Worm (Caenorhabditis elegans) whole organism, early embryonic: Measurements from ENCODE around the gene srbc-84.

Experiments used
- B0310.2 ChIP-seq: sonication (generic microtip); optimal IDR thresholded peaks from 2 replicates; lab custom pipeline; 2016; ENCODE audit warnings: mild to moderate bottlenecking, missing genetic modification characterization, missing compliant biosample characterization
- F13C5.2 ChIP-seq: sonication (generic microtip); optimal IDR thresholded peaks from 2 replicates; lab custom pipeline; 2017; ENCODE audit warnings: mild to moderate bottlenecking, missing genetic modification characterization, inconsistent platforms, missing compliant biosample characterization
- aly-1 ChIP-seq: sonication (generic microtip); optimal IDR thresholded peaks from 2 replicates; lab custom pipeline; 2016; ENCODE audit warnings: missing genetic modification characterization, missing compliant biosample characterization
- ama-1 ChIP-seq: fragments of 150-350 bp; optimal IDR thresholded peaks from 2 replicates; lab custom pipeline; 2014
- ceh-13 ChIP-seq: fragments of 200-800 bp; sonication (Bioruptor generic); optimal IDR thresholded peaks from 2 replicates; lab custom pipeline; 2018; ENCODE audit warnings: mild to moderate bottlenecking, missing genetic modification characterization, missing compliant biosample characterization
- ceh-36 ChIP-seq: sonication (generic microtip); optimal IDR thresholded peaks from 2 replicates; lab custom pipeline; 2016; ENCODE audit warnings: missing genetic modification characterization, inconsistent platforms, missing compliant biosample characterization
- ets-7 ChIP-seq: sonication (generic microtip); optimal IDR thresholded peaks from 2 replicates; lab custom pipeline; 2016; ENCODE audit warnings: missing genotype, missing genetic modification characterization, missing compliant biosample characterization
- flt-1 ChIP-seq: fragments of 200-800 bp; sonication (Bioruptor generic); IDR thresholded peaks from 2 replicates; pipeline ENCODE4 v1.3.6; 2022; ENCODE audit warnings: missing genetic modification characterization, missing compliant biosample characterization
- hmbx-1 ChIP-seq: sonication (generic microtip); optimal IDR thresholded peaks from 2 replicates; lab custom pipeline; 2016; ENCODE audit warnings: mild to moderate bottlenecking, missing genetic modification characterization, missing compliant biosample characterization
- hmg-4 ChIP-seq: fragments of 200-800 bp; sonication (Bioruptor generic); optimal IDR thresholded peaks from 2 replicates; lab custom pipeline; 2018; ENCODE audit warnings: mild to moderate bottlenecking, missing genetic modification characterization, missing compliant biosample characterization
- hnd-1 ChIP-seq: sonication (generic microtip); optimal IDR thresholded peaks from 2 replicates; lab custom pipeline; 2016; ENCODE audit warnings: missing genetic modification characterization, missing compliant biosample characterization
- pes-1 ChIP-seq: fragments of 200-800 bp; sonication (Bioruptor generic); IDR thresholded peaks from 2 replicates; pipeline ENCODE4 v1.3.6; 2022; ENCODE audit warnings: missing genetic modification reagents, missing genetic modification characterization, missing compliant biosample characterization
- scrt-1 ChIP-seq: fragments of 200-800 bp; sonication (Bioruptor generic); IDR thresholded peaks from 2 replicates; pipeline ENCODE4 v1.3.6; 2022; ENCODE audit warnings: missing genetic modification characterization, missing compliant biosample characterization
- sea-1 ChIP-seq: fragments of 200-800 bp; sonication (Bioruptor generic); conservative IDR thresholded peaks from 2 replicates; pipeline ENCODE4 v1.3.6; 2022; ENCODE audit warnings: missing genetic modification characterization, missing compliant biosample characterization
- tbx-11 ChIP-seq: fragments of 200-800 bp; sonication (Bioruptor generic); IDR thresholded peaks from 2 replicates; pipeline ENCODE4 v1.3.6; 2022; ENCODE audit warnings: missing genetic modification characterization, missing compliant biosample characterization
- tbx-37 ChIP-seq: fragments of 200-800 bp; sonication (Bioruptor generic); conservative IDR thresholded peaks from 2 replicates; pipeline ENCODE4 v1.3.6; 2022; ENCODE audit warnings: missing genetic modification reagents, missing genetic modification characterization, missing compliant biosample characterization
- tra-4 ChIP-seq: sonication (generic microtip); optimal IDR thresholded peaks from 2 replicates; lab custom pipeline; 2017; ENCODE audit warnings: missing genetic modification characterization, missing compliant biosample characterization

Gene srbc-84

ce11 chrV:16297070-16297469 is 1.7 kb upstream of the srbc-84 start, which contains the start of gene srbc-83:
Gene srbc-83 (plus strand): TSS chrV:16297370.
- TF ChIP-seq ets-7 (tag; lab: Kevin White, UChicago), result no peak
- TF ChIP-seq tbx-11 (GFP tag; lab: Robert Waterston, UW), result no peak
- TF ChIP-seq hnd-1 (tag; lab: Kevin White, UChicago), result no peak
- TF ChIP-seq pes-1, result no peak
- no peak for TF ChIP-seq ceh-13
- no peak for TF ChIP-seq scrt-1 (GFP tag; lab: Robert Waterston, UW)
- TF ChIP-seq tbx-37 (GFP tag; lab: Robert Waterston, UW), result no peak
- no peak for TF ChIP-seq hmbx-1 (tag; lab: Kevin White, UChicago)
- no peak for TF ChIP-seq F13C5.2 (tag; lab: Kevin White, UChicago)
- no peak for TF ChIP-seq flt-1 (GFP tag; lab: Robert Waterston, UW)
- no peak for TF ChIP-seq hmg-4 (GFP tag; lab: Kevin White, UChicago)
- no peak for TF ChIP-seq tra-4 (tag; lab: Kevin White, UChicago)
- TF ChIP-seq aly-1 (tag; lab: Kevin White, UChicago), result no peak
- no peak for TF ChIP-seq ama-1 (lab: Kevin White, UChicago)
- TF ChIP-seq B0310.2 (tag; lab: Kevin White, UChicago), result no peak
- TF ChIP-seq sea-1 (GFP tag; lab: Robert Waterston, UW), result no peak

- TF ChIP-seq F13C5.2 (tag; lab: Kevin White, UChicago), result no peak
- no peak for TF ChIP-seq ceh-13
- no peak for TF ChIP-seq hmg-4 (GFP tag; lab: Kevin White, UChicago)
- no peak for TF ChIP-seq ama-1 (lab: Kevin White, UChicago)
- no peak for TF ChIP-seq ceh-36
- no peak for TF ChIP-seq flt-1 (GFP tag; lab: Robert Waterston, UW)
- TF ChIP-seq aly-1 (tag; lab: Kevin White, UChicago), result no peak
- TF ChIP-seq ets-7 (tag; lab: Kevin White, UChicago), result no peak
- no peak for TF ChIP-seq scrt-1 (GFP tag; lab: Robert Waterston, UW)
- no peak for TF ChIP-seq B0310.2 (tag; lab: Kevin White, UChicago)
- TF ChIP-seq tbx-11 (GFP tag; lab: Robert Waterston, UW), result no peak
- no peak for TF ChIP-seq pes-1
- TF ChIP-seq tbx-37 (GFP tag; lab: Robert Waterston, UW), result no peak
- no peak for TF ChIP-seq sea-1 (GFP tag; lab: Robert Waterston, UW)
- no peak for TF ChIP-seq hmbx-1 (tag; lab: Kevin White, UChicago)
- no peak for TF ChIP-seq hnd-1 (tag; lab: Kevin White, UChicago)
- TF ChIP-seq tra-4 (tag; lab: Kevin White, UChicago), result no peak
These were observed 1.1 kb downstream of the srbc-84 start for ce11 chrV:16299834-16300233.

ce11 chrV:16300276-16300675 is 1.5 kb downstream of the srbc-84 start, which contains the start of gene srbc-82:
Gene srbc-82 (plus strand): TSS chrV:16300576.
- no peak for TF ChIP-seq F13C5.2 (tag; lab: Kevin White, UChicago)
- TF ChIP-seq tbx-11 (GFP tag; lab: Robert Waterston, UW), result no peak
- no peak for TF ChIP-seq tbx-37 (GFP tag; lab: Robert Waterston, UW)
- no peak for TF ChIP-seq flt-1 (GFP tag; lab: Robert Waterston, UW)
- TF ChIP-seq tra-4 (tag; lab: Kevin White, UChicago), result no peak
- TF ChIP-seq ets-7 (tag; lab: Kevin White, UChicago), result no peak
- TF ChIP-seq pes-1, result no peak
- no peak for TF ChIP-seq hmbx-1 (tag; lab: Kevin White, UChicago)
- TF ChIP-seq sea-1 (GFP tag; lab: Robert Waterston, UW), result no peak
- no peak for TF ChIP-seq ceh-13
- TF ChIP-seq aly-1 (tag; lab: Kevin White, UChicago), result no peak
- TF ChIP-seq scrt-1 (GFP tag; lab: Robert Waterston, UW), result no peak
- TF ChIP-seq ama-1 (lab: Kevin White, UChicago), result no peak
- TF ChIP-seq ceh-36, result no peak

ce11 chrV:16302439-16302838 is 3.7 kb downstream of the srbc-84 start, which contains the start of the genes C31A11.13 and oac-6:
Gene C31A11.13 (minus strand): TSS chrV:16302551.
Gene oac-6 (plus strand): TSS chrV:16302717.
- no peak for TF ChIP-seq tbx-11 (GFP tag; lab: Robert Waterston, UW)
- no peak for TF ChIP-seq hmbx-1 (tag; lab: Kevin White, UChicago)
- TF ChIP-seq ceh-36, result no peak
- TF ChIP-seq F13C5.2 (tag; lab: Kevin White, UChicago), result no peak
- no peak for TF ChIP-seq sea-1 (GFP tag; lab: Robert Waterston, UW)
- TF ChIP-seq B0310.2 (tag; lab: Kevin White, UChicago), result no peak
- TF ChIP-seq flt-1 (GFP tag; lab: Robert Waterston, UW), result no peak

- TF ChIP-seq flt-1 (GFP tag; lab: Robert Waterston, UW) (no peak), ceh-36 (no peak), ets-7 (tag; lab: Kevin White, UChicago) (no peak), scrt-1 (GFP tag; lab: Robert Waterston, UW) (no peak), ama-1 (lab: Kevin White, UChicago) (no peak), sea-1 (GFP tag; lab: Robert Waterston, UW) (no peak), aly-1 (tag; lab: Kevin White, UChicago) (no peak), hnd-1 (tag; lab: Kevin White, UChicago) (no peak), F13C5.2 (tag; lab: Kevin White, UChicago) (no peak), hmbx-1 (tag; lab: Kevin White, UChicago) (no peak), tra-4 (tag; lab: Kevin White, UChicago) (no peak), ceh-13 (no peak), hmg-4 (GFP tag; lab: Kevin White, UChicago) (no peak), tbx-37 (GFP tag; lab: Robert Waterston, UW) (no peak), pes-1 (no peak)
These were observed 8.5 kb downstream of the srbc-84 start, which contains the start of gene srxa-7 for ce11 chrV:16307253-16307652. Gene srxa-7 (plus strand): TSS chrV:16307553.

ce11 chrV:16308343-16308742 is 9.6 kb downstream of the srbc-84 start:
- TF ChIP-seq hmbx-1 (tag; lab: Kevin White, UChicago), result no peak
- TF ChIP-seq ceh-36, result no peak
- no peak for TF ChIP-seq pes-1
- TF ChIP-seq tra-4 (tag; lab: Kevin White, UChicago), result no peak
- TF ChIP-seq ama-1 (lab: Kevin White, UChicago), result no peak
- no peak for TF ChIP-seq flt-1 (GFP tag; lab: Robert Waterston, UW)
- no peak for TF ChIP-seq ceh-13
- no peak for TF ChIP-seq scrt-1 (GFP tag; lab: Robert Waterston, UW)
- no peak for TF ChIP-seq tbx-37 (GFP tag; lab: Robert Waterston, UW)
